Fruit fly (Drosophila melanogaster): ENCODE results near the gene CG3842.

The CG3842 gene

dm6 chrX:6301052-6301451 is 36.5 kb upstream of the CG3842 start, which contains the start of gene CG12219 (continued):
- TF ChIP-seq mirr (GFP tag; optimal IDR thresholded peaks at IDR 0.05) (no peak), CG1602 (GFP tag; optimal IDR thresholded peaks at IDR 0.05) (no peak), sim (GFP tag; IDR thresholded peaks at IDR 0.05) (no peak), CG31224 (GFP tag; IDR thresholded peaks at IDR 0.05) (no peak), CG17568 (GFP tag; optimal IDR thresholded peaks at IDR 0.05) (no peak), sr (GFP tag; IDR thresholded peaks at IDR 0.05) (no peak), hbn (GFP tag; IDR thresholded peaks at IDR 0.05; ENCODE audit: partially characterized antibody) (peak; percentile 65), CG17186 (GFP tag; optimal IDR thresholded peaks at IDR 0.05) (peak; percentile 20), CG2712 (tag; optimal IDR thresholded peaks at IDR 0.05) (no peak), NC2α (GFP tag; optimal IDR thresholded peaks at IDR 0.05) (no peak), CG13624 (GFP tag; optimal IDR thresholded peaks at IDR 0.05) (no peak), vfl (GFP tag; optimal IDR thresholded peaks at IDR 0.05) (no peak), grau (tag; optimal IDR thresholded peaks at IDR 0.05) (no peak), ase (GFP tag; IDR thresholded peaks at IDR 0.05) (no peak), CG15696 (tag; optimal IDR thresholded peaks at IDR 0.05) (no peak), so (GFP tag; IDR thresholded peaks at IDR 0.05) (no peak), bowl (GFP tag; IDR thresholded peaks at IDR 0.05) (no peak), CG10366 (GFP tag; IDR thresholded peaks at IDR 0.05) (no peak), HmgZ (tag; optimal IDR thresholded peaks at IDR 0.05) (peak; percentile 20), CG8089 (GFP tag; optimal IDR thresholded peaks at IDR 0.05) (no peak), tup (GFP tag; optimal IDR thresholded peaks at IDR 0.05) (no peak), bbx (GFP tag; IDR thresholded peaks at IDR 0.05; ENCODE audit: partially characterized antibody) (peak; percentile 50), Lim3 (GFP tag; IDR thresholded peaks at IDR 0.05) (no peak)

dm6 chrX:6303196-6303595 is 34.4 kb upstream of the CG3842 start:
- TF ChIP-seq CG15269 (tag; optimal IDR thresholded peaks at IDR 0.05) (peak; percentile 2), Hr51 (GFP tag; optimal IDR thresholded peaks at IDR 0.05) (peak in 1 of 2 experiments; percentile 20), vvl (GFP tag; IDR thresholded peaks at IDR 0.05) (peak; percentile 22; the same call in 1 of the 2 replicates), unpg (GFP tag; optimal IDR thresholded peaks at IDR 0.05) (no peak), CG12391 (tag; optimal IDR thresholded peaks at IDR 0.05) (peak; percentile 3), CG11504 (tag; optimal IDR thresholded peaks at IDR 0.05) (peak; percentile 29), Med (GFP tag) (peak; percentile 37), CG2120 (GFP tag; optimal IDR thresholded peaks at IDR 0.05) (peak; percentile 20), sr (GFP tag; IDR thresholded peaks at IDR 0.05) (peak; percentile 54; the same call in 1 of the 3 replicates), Nf-YA (GFP tag; IDR thresholded peaks at IDR 0.05) (no peak), CG31365 (tag; optimal IDR thresholded peaks at IDR 0.05) (no peak)

DNA sequence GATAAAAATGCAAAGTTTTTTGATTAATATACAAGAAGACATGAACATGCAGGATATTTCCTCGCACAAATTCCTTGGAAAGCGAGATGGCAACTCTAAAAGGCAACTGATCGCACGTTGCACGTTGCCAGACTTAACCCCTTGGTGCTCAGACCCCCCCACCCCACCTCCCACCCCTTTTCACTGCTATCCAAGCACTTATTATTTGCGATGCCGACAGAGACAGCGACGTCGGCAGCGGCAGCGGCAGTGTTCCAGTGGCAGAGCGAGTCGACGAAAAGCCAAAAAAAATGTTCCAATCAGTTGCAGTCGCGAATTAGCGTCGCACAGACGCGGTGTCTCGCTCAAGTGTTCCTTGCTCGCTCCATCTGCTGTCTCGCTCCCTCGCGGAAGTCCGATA is 33.9 kb upstream of the CG3842 start, which contains the start of gene CG3823:
Gene CG3823, plus strand, starts transcription at position 301 of the 400 bp plus-strand sequence.
- TF ChIP-seq CG1832 (GFP tag; optimal IDR thresholded peaks at IDR 0.05): peak; percentile 21
- no peak for TF ChIP-seq Hsf (GFP tag; optimal IDR thresholded peaks at IDR 0.05)
- TF ChIP-seq Jarid2 (GFP tag; optimal IDR thresholded peaks at IDR 0.05): no peak
- peak; percentile 61 for TF ChIP-seq Adf1 (GFP tag; IDR thresholded peaks at IDR 0.05)
- TF ChIP-seq CG6175 (GFP tag; IDR thresholded peaks at IDR 0.05): 0 out of 3 replicates have a peak, but pooled peaks have one; percentile 18

Data from whole organism, embryonic.